Worm (Caenorhabditis elegans): Measurements from ENCODE around the gene F13E9.16.

F13E9.16 gene

DNA sequence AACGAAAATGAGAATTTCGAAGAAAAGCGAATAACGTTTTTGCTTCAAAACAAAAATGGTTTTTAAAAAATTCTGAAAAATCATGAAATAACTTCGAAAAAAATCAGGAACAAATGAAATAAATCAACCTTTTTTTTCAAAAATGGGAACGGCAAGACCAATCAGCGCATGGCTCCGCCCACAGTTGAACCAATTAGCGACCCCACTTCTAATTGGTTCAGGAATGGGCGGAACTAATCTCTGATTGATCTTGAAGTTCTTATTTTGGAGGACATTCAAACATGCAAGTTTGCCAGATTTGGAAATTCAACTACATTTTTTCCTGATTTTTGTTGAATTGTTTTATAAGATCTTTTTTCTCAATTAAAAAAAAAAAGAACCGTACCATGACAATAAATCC is 31.2 kb downstream of the F13E9.16 start:
- TF ChIP-seq ZK546.5 (tag; optimal IDR thresholded peaks at IDR 0.05), result no peak
- peak; percentile 84 for TF ChIP-seq nfya-1 (tag; optimal IDR thresholded peaks at IDR 0.05; ENCODE audit: insufficient read depth)

DNA sequence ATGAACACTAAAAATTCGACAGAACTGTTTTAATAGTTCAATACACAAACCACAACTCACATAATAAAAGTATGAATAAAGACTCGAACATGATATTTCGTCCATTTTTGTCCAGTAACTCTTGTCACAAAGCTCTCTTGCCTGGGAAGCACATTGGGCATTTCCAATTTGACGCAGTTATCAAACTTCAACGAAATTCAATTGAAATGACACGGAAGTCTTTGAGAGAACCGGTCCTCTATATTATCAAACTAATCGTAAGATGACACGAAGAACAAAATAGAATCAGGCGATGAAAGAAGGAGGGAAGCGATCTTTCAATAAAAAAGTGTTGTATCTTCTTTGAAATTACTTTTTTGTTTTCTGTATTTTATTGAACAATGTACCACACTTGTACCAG is 32.1 kb downstream of the F13E9.16 start, which contains the start of gene T11G6.3:
TSS of gene T11G6.3 (minus strand) at position 189 of the 400 bp plus-strand sequence.
- TF ChIP-seq nhr-12 (tag; optimal IDR thresholded peaks at IDR 0.05) (no peak), ceh-16 (tag; optimal IDR thresholded peaks at IDR 0.05) (no peak), nhr-76 (tag; optimal IDR thresholded peaks at IDR 0.05) (no peak), nhr-28 (tag; optimal IDR thresholded peaks at IDR 0.05) (no peak), nhr-237 (tag; optimal IDR thresholded peaks at IDR 0.05) (no peak), aly-2 (tag; optimal IDR thresholded peaks at IDR 0.05) (no peak), R02D3.7 (tag; optimal IDR thresholded peaks at IDR 0.05) (no peak), fkh-10 (GFP tag; optimal IDR thresholded peaks at IDR 0.05) (no peak)

DNA sequence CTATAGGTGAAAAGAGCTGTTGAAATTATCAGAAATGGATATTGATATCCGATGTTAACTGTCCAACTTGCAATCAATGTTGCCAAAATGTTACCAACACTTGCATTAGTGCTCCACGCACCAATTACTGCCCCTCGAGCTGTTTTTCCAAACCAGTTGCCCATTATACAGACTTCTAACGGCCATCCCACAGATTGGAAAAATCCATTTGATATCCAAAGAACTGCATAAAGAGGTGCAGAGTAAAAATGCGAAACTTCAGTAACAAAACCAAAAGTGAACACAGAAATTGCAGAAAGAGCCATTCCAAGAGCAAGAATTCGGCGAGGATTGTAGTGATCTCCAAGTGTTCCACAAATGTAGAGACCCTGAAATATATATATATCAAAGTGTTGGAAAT is 33.1 kb downstream of the F13E9.16 start:
- TF ChIP-seq nhr-12 (tag; optimal IDR thresholded peaks at IDR 0.05), result no peak
- TF ChIP-seq egl-5 (tag; optimal IDR thresholded peaks at IDR 0.05), result no peak
- no peak for TF ChIP-seq unc-62 (GFP tag; optimal IDR thresholded peaks at IDR 0.05)
- TF ChIP-seq lsy-12 (tag; optimal IDR thresholded peaks at IDR 0.05), result no peak
- TF ChIP-seq ZK546.5 (tag; optimal IDR thresholded peaks at IDR 0.05), result no peak
- TF ChIP-seq lin-15B (tag; optimal IDR thresholded peaks at IDR 0.05), result no peak
- no peak for TF ChIP-seq nhr-76 (tag; optimal IDR thresholded peaks at IDR 0.05)
- TF ChIP-seq aly-2 (tag; optimal IDR thresholded peaks at IDR 0.05), result no peak
- no peak for TF ChIP-seq snpc-4 (tag; optimal IDR thresholded peaks at IDR 0.05)
- no peak for TF ChIP-seq ztf-11 (tag; optimal IDR thresholded peaks at IDR 0.05)
- no peak for TF ChIP-seq fkh-10 (GFP tag; optimal IDR thresholded peaks at IDR 0.05)
- TF ChIP-seq elt-1 (tag; optimal IDR thresholded peaks at IDR 0.05), result no peak
- TF ChIP-seq elt-2 (tag; optimal IDR thresholded peaks at IDR 0.05), result no peak
- no peak for TF ChIP-seq lin-39 (tag; optimal IDR thresholded peaks at IDR 0.05)

DNA sequence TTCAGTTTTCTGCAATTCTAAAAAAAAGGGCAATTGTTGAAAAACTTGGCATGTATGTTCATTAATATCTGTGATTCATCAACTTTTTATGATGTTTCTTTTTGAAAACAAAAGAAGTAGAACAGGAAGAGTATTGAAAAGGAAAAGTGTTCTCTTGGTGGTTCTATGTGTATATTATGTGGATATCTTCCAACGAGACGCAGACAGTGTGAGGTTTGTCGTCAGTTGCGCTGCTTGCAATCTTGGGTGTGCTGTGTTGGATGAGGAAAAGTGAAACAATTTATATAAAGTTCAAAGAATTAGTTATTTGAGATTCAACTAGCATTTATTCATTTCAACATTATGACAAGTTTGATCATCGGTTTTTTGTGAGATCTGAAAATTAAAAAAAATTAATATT is 34.8 kb downstream of the F13E9.16 start:
- TF ChIP-seq tbx-2 (tag; optimal IDR thresholded peaks at IDR 0.05) (no peak), egl-5 (tag; optimal IDR thresholded peaks at IDR 0.05) (no peak), mdl-1 (tag; optimal IDR thresholded peaks at IDR 0.05) (no peak), hmg-11 (tag; optimal IDR thresholded peaks at IDR 0.05) (peak; percentile 7), ceh-16 (tag; optimal IDR thresholded peaks at IDR 0.05) (no peak), nhr-67 (tag; optimal IDR thresholded peaks at IDR 0.05) (no peak), nhr-23 (tag; optimal IDR thresholded peaks at IDR 0.05) (peak; percentile 14), skn-1 (tag; optimal IDR thresholded peaks at IDR 0.05) (no peak), nhr-12 (tag; optimal IDR thresholded peaks at IDR 0.05) (no peak), nfya-1 (tag; optimal IDR thresholded peaks at IDR 0.05; ENCODE audit: insufficient read depth) (peak; percentile 37), R02D3.7 (tag; optimal IDR thresholded peaks at IDR 0.05) (no peak), eor-1 (tag; optimal IDR thresholded peaks at IDR 0.05) (no peak), nhr-28 (tag; optimal IDR thresholded peaks at IDR 0.05) (no peak), ceh-82 (tag; optimal IDR thresholded peaks at IDR 0.05) (no peak), elt-3 (tag; optimal IDR thresholded peaks at IDR 0.05) (no peak), ceh-9 (tag; optimal IDR thresholded peaks at IDR 0.05) (no peak), pha-4 (tag; optimal IDR thresholded peaks at IDR 0.05) (peak; percentile 53), nhr-25 (tag; optimal IDR thresholded peaks at IDR 0.05) (peak; percentile 31), fkh-2 (tag; optimal IDR thresholded peaks at IDR 0.05) (no peak), ZK546.5 (tag; optimal IDR thresholded peaks at IDR 0.05) (no peak), lsy-12 (tag; optimal IDR thresholded peaks at IDR 0.05) (no peak), sea-2 (GFP tag; optimal IDR thresholded peaks at IDR 0.05) (no peak), pqm-1 (tag; optimal IDR thresholded peaks at IDR 0.05) (no peak), nhr-76 (tag; optimal IDR thresholded peaks at IDR 0.05) (no peak), fos-1 (tag; optimal IDR thresholded peaks at IDR 0.05) (no peak), unc-39 (tag; optimal IDR thresholded peaks at IDR 0.05) (no peak), ztf-4 (tag; optimal IDR thresholded peaks at IDR 0.05) (no peak), nhr-43 (tag; optimal IDR thresholded peaks at IDR 0.05; ENCODE audit: poor library complexity, severe bottlenecking) (no peak)

Data from whole organism, L3 larva.